Fruit fly (Drosophila melanogaster) whole organism, embryonic: ENCODE measurements around the gene fit.

ENCODE experiments used
- BtbVII ChIP-seq: fragments of 200-800 bp; sonication (Bioruptor generic); optimal IDR thresholded peaks from 3 replicates; lab custom pipeline; 2017; ENCODE audit warnings: missing biosample characterization, mild to moderate bottlenecking, missing genetic modification characterization
- CG11560 ChIP-seq: fragments of 200-800 bp; sonication (Bioruptor generic); IDR thresholded peaks from 3 replicates; pipeline ENCODE4 v1.3.6; 2022; ENCODE audit warnings: missing biosample characterization, missing genetic modification characterization
- CG12155 ChIP-seq: fragments of 200-800 bp; sonication (Bioruptor generic); optimal IDR thresholded peaks from 3 replicates; lab custom pipeline; 2016; ENCODE audit warnings: missing biosample characterization, missing genetic modification characterization
- CG15696 ChIP-seq: fragments of 200-800 bp; sonication (Bioruptor generic); optimal IDR thresholded peaks from 2 replicates; lab custom pipeline; 2019; ENCODE audit warnings: missing biosample characterization, mild to moderate bottlenecking, missing genetic modification characterization, moderate library complexity
- CG2120 ChIP-seq: fragments of 200-800 bp; sonication (Bioruptor generic); optimal IDR thresholded peaks from 3 replicates; lab custom pipeline; 2016; ENCODE audit warnings: missing biosample characterization, missing genetic modification characterization
- CG30020 ChIP-seq: fragments of 200-800 bp; optimal IDR thresholded peaks from 2 replicates; lab custom pipeline; 2019; ENCODE audit warnings: missing biosample characterization, mild to moderate bottlenecking, missing genetic modification characterization, moderate library complexity
- CG31365 ChIP-seq: fragments of 200-800 bp; sonication (Bioruptor generic); optimal IDR thresholded peaks from 2 replicates; lab custom pipeline; 2018; ENCODE audit warnings: missing biosample characterization, mild to moderate bottlenecking, missing genetic modification characterization
- CG33213 ChIP-seq: fragments of 200-800 bp; sonication (Bioruptor generic); optimal IDR thresholded peaks from 3 replicates; lab custom pipeline; 2016; ENCODE audit warnings: missing biosample characterization, missing genetic modification characterization
- CG34376 ChIP-seq: fragments of 200-800 bp; sonication (Bioruptor generic); optimal IDR thresholded peaks from 2 replicates; lab custom pipeline; 2018; ENCODE audit warnings: missing biosample characterization, mild to moderate bottlenecking, missing genetic modification characterization
- CG4360 ChIP-seq: fragments of 200-800 bp; sonication (Bioruptor generic); IDR thresholded peaks from 2 replicates; pipeline ENCODE4 v1.3.6; 2022; ENCODE audit warnings: missing biosample characterization, missing genetic modification characterization
- CG5180 ChIP-seq: fragments of 200-800 bp; sonication (Bioruptor generic); optimal IDR thresholded peaks from 3 replicates; lab custom pipeline; 2017; ENCODE audit warnings: missing biosample characterization, missing genetic modification characterization, mild to moderate bottlenecking, moderate library complexity, missing genetic modification reagents
- CG7745 ChIP-seq: fragments of 200-800 bp; sonication (Bioruptor generic); optimal IDR thresholded peaks from 2 replicates; lab custom pipeline; 2018; ENCODE audit warnings: missing biosample characterization, mild to moderate bottlenecking, missing genetic modification characterization, moderate library complexity
- CG9727 ChIP-seq: fragments of 200-800 bp; sonication (Bioruptor generic); optimal IDR thresholded peaks from 3 replicates; lab custom pipeline; 2017; ENCODE audit warnings: missing biosample characterization, mild to moderate bottlenecking, missing genetic modification characterization
- CG9817 ChIP-seq: fragments of 200-800 bp; sonication (Bioruptor generic); optimal IDR thresholded peaks from 2 replicates; lab custom pipeline; 2018; ENCODE audit warnings: missing biosample characterization, mild to moderate bottlenecking, missing genetic modification characterization, moderate library complexity
- CTCF ChIP-seq: fragments of 200-800 bp; sonication (Bioruptor generic); optimal IDR thresholded peaks from 2 replicates; lab custom pipeline; 2017; ENCODE audit warnings: missing biosample characterization, mild to moderate bottlenecking, missing genetic modification characterization, moderate library complexity
- CrebB ChIP-seq: fragments of 200-800 bp; sonication (Bioruptor generic); optimal IDR thresholded peaks from 3 replicates; lab custom pipeline; 2018; ENCODE audit warnings: missing biosample characterization, mild to moderate bottlenecking, missing genetic modification characterization
- Dad ChIP-seq: fragments of 200-800 bp; sonication (Bioruptor generic); optimal IDR thresholded peaks from 3 replicates; lab custom pipeline; 2016; ENCODE audit warnings: missing biosample characterization, missing genetic modification characterization
- Dll ChIP-seq: fragments of 200-800 bp; sonication (Bioruptor generic); IDR thresholded peaks from 4 replicates; pipeline ENCODE4 v1.3.6; 2022; ENCODE audit warnings: missing biosample characterization, missing genetic modification characterization; ENCODE audit not compliant: partially characterized antibody
- Ets65A ChIP-seq: fragments of 200-800 bp; sonication (Bioruptor generic); peaks from one replicate; lab custom pipeline; 2016; ENCODE audit warnings: missing biosample characterization, missing genetic modification characterization
- Fer1 ChIP-seq: fragments of 200-800 bp; sonication (Bioruptor generic); optimal IDR thresholded peaks from 2 replicates; lab custom pipeline; 2017; ENCODE audit warnings: missing biosample characterization, mild to moderate bottlenecking, missing genetic modification characterization
- HmgZ ChIP-seq: fragments of 200-800 bp; sonication (Bioruptor generic); optimal IDR thresholded peaks from 2 replicates; lab custom pipeline; 2018; ENCODE audit warnings: missing biosample characterization, mild to moderate bottlenecking, missing genetic modification characterization
- MBD-R2 ChIP-seq: fragments of 200-800 bp; sonication (Bioruptor generic); IDR thresholded peaks from 2 replicates; pipeline ENCODE4 v1.3.6; 2022; ENCODE audit warnings: missing biosample characterization, missing genetic modification characterization
- Med ChIP-seq: fragments of 200-800 bp; sonication (Bioruptor generic); peaks from one replicate; lab custom pipeline; 2016; ENCODE audit warnings: missing biosample characterization, missing genetic modification characterization, mild to moderate bottlenecking, inconsistent platforms, moderate library complexity
- Pdp1 ChIP-seq, 2 experiments: fragments of 200-800 bp; sonication (Bioruptor generic); optimal IDR thresholded peaks; 3 replicates each; lab custom pipeline; 2016; ENCODE audit warnings: missing biosample characterization in 2 of 2, missing genetic modification characterization in 2 of 2, mild to moderate bottlenecking in 1 of 2, moderate library complexity in 1 of 2
- Ptx1 ChIP-seq: fragments of 200-800 bp; sonication (Bioruptor generic); IDR thresholded peaks from 2 replicates; pipeline ENCODE4 v1.3.6; 2022; ENCODE audit warnings: missing biosample characterization, missing genetic modification characterization
- Stat92E ChIP-seq, 3 experiments: fragments of >200 bp in 2 of 3; fragments of 200-800 bp in 1 of 3; sonication (Bioruptor generic) in 1 of 3; optimal IDR thresholded peaks; 2 replicates each; lab custom pipeline; 2017 to 2019; ENCODE audit warnings: missing biosample characterization in 3 of 3, missing genetic modification characterization in 3 of 3, mild to moderate bottlenecking in 1 of 3, moderate library complexity in 1 of 3
- Xrp1 ChIP-seq: fragments of 200-800 bp; sonication (Bioruptor generic); IDR thresholded peaks from 2 replicates; pipeline ENCODE4 v1.3.6; 2022; ENCODE audit warnings: missing biosample characterization, missing genetic modification characterization
- chinmo ChIP-seq: fragments of 200-800 bp; sonication (Bioruptor generic); IDR thresholded peaks from 4 replicates; pipeline ENCODE4 v1.3.6; 2022; ENCODE audit warnings: missing biosample characterization, missing genetic modification characterization; ENCODE audit not compliant: partially characterized antibody
- chm ChIP-seq: fragments of 200-800 bp; sonication (Bioruptor generic); IDR thresholded peaks from 2 replicates; pipeline ENCODE4 v1.3.6; 2022; ENCODE audit warnings: missing biosample characterization, missing genetic modification characterization
- chn ChIP-seq: fragments of 200-800 bp; sonication (Bioruptor generic); optimal IDR thresholded peaks from 2 replicates; lab custom pipeline; 2016; ENCODE audit warnings: missing biosample characterization, missing genetic modification characterization
- dpn ChIP-seq, 2 experiments: fragments of 200-800 bp; sonication (Bioruptor generic); optimal IDR thresholded peaks; 3 replicates each; lab custom pipeline; 2016; ENCODE audit warnings: missing biosample characterization in 2 of 2, missing genetic modification characterization in 2 of 2
- en ChIP-seq: fragments of 200-800 bp; sonication (Bioruptor generic); optimal IDR thresholded peaks from 2 replicates; lab custom pipeline; 2016; ENCODE audit warnings: missing biosample characterization, missing genetic modification characterization
- esg ChIP-seq: fragments of 200-800 bp; sonication (Bioruptor generic); conservative IDR thresholded peaks from 2 replicates; pipeline ENCODE4 v1.3.6; 2022; ENCODE audit warnings: missing biosample characterization, missing genetic modification characterization
- ftz-f1 ChIP-seq: fragments of 200-800 bp; sonication (Bioruptor generic); optimal IDR thresholded peaks from 2 replicates; lab custom pipeline; 2016; ENCODE audit warnings: missing biosample characterization, missing genetic modification characterization
- hth ChIP-seq: fragments of >200 bp; optimal IDR thresholded peaks from 2 replicates; lab custom pipeline; 2017; ENCODE audit warnings: inconsistent platforms
- jumu ChIP-seq: fragments of 200-800 bp; sonication (Bioruptor generic); optimal IDR thresholded peaks from 3 replicates; lab custom pipeline; 2016; ENCODE audit warnings: missing biosample characterization, missing genetic modification characterization
- lbe ChIP-seq: fragments of 200-800 bp; sonication (Bioruptor generic); optimal IDR thresholded peaks from 2 replicates; lab custom pipeline; 2016; ENCODE audit warnings: missing biosample characterization, mild to moderate bottlenecking, missing genetic modification characterization
- mld ChIP-seq: fragments of 200-800 bp; sonication (Bioruptor generic); IDR thresholded peaks from 3 replicates; pipeline ENCODE4 v1.3.6; 2022; ENCODE audit warnings: missing biosample characterization, missing genetic modification characterization; ENCODE audit not compliant: partially characterized antibody
- oc ChIP-seq: fragments of 200-800 bp; sonication (Bioruptor generic); optimal IDR thresholded peaks from 2 replicates; lab custom pipeline; 2018; ENCODE audit warnings: missing biosample characterization, mild to moderate bottlenecking, missing genetic modification characterization, moderate library complexity
- pb ChIP-seq: fragments of 200-800 bp; sonication (Bioruptor generic); optimal IDR thresholded peaks from 3 replicates; lab custom pipeline; 2016; ENCODE audit warnings: missing biosample characterization, missing genetic modification characterization
- pzg ChIP-seq: fragments of 200-800 bp; sonication (Bioruptor generic); optimal IDR thresholded peaks from 3 replicates; lab custom pipeline; 2018; ENCODE audit warnings: missing biosample characterization, mild to moderate bottlenecking, missing genetic modification characterization, moderate library complexity
- ranshi ChIP-seq: fragments of 200-800 bp; sonication (Bioruptor generic); IDR thresholded peaks from 2 replicates; pipeline ENCODE4 v1.3.6; 2022; ENCODE audit warnings: missing biosample characterization, missing genetic modification characterization
- salm ChIP-seq: fragments of 200-800 bp; sonication (Bioruptor generic); optimal IDR thresholded peaks from 2 replicates; lab custom pipeline; 2018; ENCODE audit warnings: missing biosample characterization, mild to moderate bottlenecking, missing genetic modification characterization
- slbo ChIP-seq: fragments of 200-800 bp; sonication (Bioruptor generic); IDR thresholded peaks from 2 replicates; pipeline ENCODE4 v1.3.6; 2022; ENCODE audit warnings: missing biosample characterization, missing genetic modification characterization
- slou ChIP-seq: fragments of 200-800 bp; sonication (Bioruptor generic); optimal IDR thresholded peaks from 3 replicates; lab custom pipeline; 2016; ENCODE audit warnings: missing biosample characterization, missing genetic modification characterization
- sna ChIP-seq: fragments of 200-800 bp; sonication (Bioruptor generic); IDR thresholded peaks from 2 replicates; pipeline ENCODE4 v1.3.6; 2022; ENCODE audit warnings: missing biosample characterization, missing genetic modification characterization; ENCODE audit not compliant: partially characterized antibody
- sr ChIP-seq: fragments of 200-800 bp; sonication (Bioruptor generic); IDR thresholded peaks from 3 replicates; pipeline ENCODE4 v1.3.6; 2022; ENCODE audit warnings: missing biosample characterization, missing genetic modification characterization
- tll ChIP-seq, 2 experiments: fragments of 200-800 bp in 1 of 2; fragments of >200 bp in 1 of 2; sonication (Bioruptor generic) in 1 of 2; optimal IDR thresholded peaks; 2 replicates each; lab custom pipeline; 2017 to 2019; ENCODE audit warnings: missing biosample characterization in 2 of 2, missing genetic modification characterization in 2 of 2, mild to moderate bottlenecking in 1 of 2, moderate library complexity in 1 of 2
- trem ChIP-seq: fragments of 200-800 bp; optimal IDR thresholded peaks from 3 replicates; lab custom pipeline; 2019; ENCODE audit warnings: missing biosample characterization, mild to moderate bottlenecking, missing genetic modification characterization, moderate library complexity
- vvl ChIP-seq: fragments of 200-800 bp; sonication (Bioruptor generic); IDR thresholded peaks from 2 replicates; pipeline ENCODE4 v1.3.6; 2022; ENCODE audit warnings: missing biosample characterization, missing genetic modification characterization
- zfh2 ChIP-seq: fragments of 200-800 bp; sonication (Bioruptor generic); optimal IDR thresholded peaks from 2 replicates; lab custom pipeline; 2016; ENCODE audit warnings: missing biosample characterization, missing genetic modification characterization

Gene fit

DNA sequence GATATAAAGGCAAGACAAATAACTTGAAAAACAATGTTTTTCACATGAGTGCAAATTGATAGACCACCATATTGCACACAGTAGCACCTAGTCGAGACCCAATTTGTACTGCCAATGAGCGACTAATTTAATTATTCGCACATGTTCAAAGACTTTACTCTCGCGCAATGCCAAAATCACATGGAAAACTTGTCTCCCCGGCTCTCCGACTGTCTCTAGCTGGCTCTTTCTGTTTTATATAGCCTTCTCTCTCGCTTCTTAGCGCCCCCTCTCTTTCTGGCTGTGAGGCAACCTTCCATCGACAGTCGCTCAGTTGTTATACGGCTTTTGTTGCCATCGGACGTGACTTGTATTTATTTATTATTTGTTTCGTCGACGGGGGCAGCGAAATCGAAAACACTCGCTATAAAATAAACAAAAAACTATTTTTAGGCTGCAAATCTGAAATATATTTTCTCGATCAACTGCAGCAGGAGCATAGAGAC, 9.2 kb downstream of the fit start, which contains the start of gene CG6656 (continued):
- TF ChIP-seq Ptx1 (GFP tag; lab: Robert Waterston, UW), result no peak
- TF ChIP-seq oc (tag; lab: Kevin White, UChicago), result peak; percentile 21
- TF ChIP-seq CG31365 (tag; lab: Kevin White, UChicago), result no peak
- TF ChIP-seq CG7745, result peak; percentile 67
- TF ChIP-seq vvl (GFP tag; lab: Robert Waterston, UW), result peak; percentile 72; the same call in 1 of the 2 replicates
- TF ChIP-seq tll (GFP tag; optimal IDR thresholded peaks at IDR 0.05; lab: Kevin White, UChicago), result no peak
- TF ChIP-seq CG2120 (GFP tag; lab: Kevin White, UChicago), result no peak
- TF ChIP-seq chm (GFP tag; lab: Robert Waterston, UW), result peak; percentile 59; the same call in 1 of the 2 replicates
- TF ChIP-seq chn, result no peak
- TF ChIP-seq esg (GFP tag; lab: Robert Waterston, UW), result no peak
- peak; percentile 70; the same call in 2 of the 3 replicates for TF ChIP-seq sr (GFP tag; lab: Robert Waterston, UW)
- no peak for TF ChIP-seq mld (GFP tag; lab: Robert Waterston, UW)
- no peak for TF ChIP-seq salm (tag; lab: Kevin White, UChicago)
- TF ChIP-seq slou (GFP tag; lab: Kevin White, UChicago), result no peak
- TF ChIP-seq jumu, result no peak
- no peak for TF ChIP-seq hth (lab: Kevin White, UChicago)
- no peak for TF ChIP-seq HmgZ (tag; lab: Kevin White, UChicago)
- TF ChIP-seq CG15696 (tag; lab: Kevin White, UChicago), result no peak
- no peak for TF ChIP-seq dpn (GFP tag; optimal IDR thresholded peaks at IDR 0.05; lab: Kevin White, UChicago)
- no peak for TF ChIP-seq CG30020 (tag; lab: Kevin White, UChicago)
- peak; percentile 67 for TF ChIP-seq lbe (GFP tag; lab: Kevin White, UChicago)
- peak in 1 of 2 experiments; percentile 54 for TF ChIP-seq Pdp1 (GFP tag; optimal IDR thresholded peaks at IDR 0.05; lab: Kevin White, UChicago)
- TF ChIP-seq Ets65A (GFP tag; lab: Kevin White, UChicago), result peak; percentile 68
- no peak for TF ChIP-seq pzg
- peak; percentile 34 for TF ChIP-seq ftz-f1
- TF ChIP-seq Med (GFP tag; lab: Kevin White, UChicago), result peak; percentile 81
- TF ChIP-seq CTCF (GFP tag; lab: Kevin White, UChicago), result no peak
- no peak for TF ChIP-seq CG9817 (tag; lab: Kevin White, UChicago)
- 0 out of 4 replicates have a peak, but pooled peaks have one; percentile 8 for TF ChIP-seq Dll (GFP tag; lab: Robert Waterston, UW)
- TF ChIP-seq CG12155 (GFP tag; lab: Kevin White, UChicago), result peak; percentile 25
- no peak for TF ChIP-seq BtbVII (GFP tag; lab: Kevin White, UChicago)
- TF ChIP-seq Fer1 (GFP tag; lab: Kevin White, UChicago), result peak; percentile 21
- no peak for TF ChIP-seq CG4360 (GFP tag; lab: Robert Waterston, UW)
- TF ChIP-seq sna (GFP tag; lab: Robert Waterston, UW), result 0 out of 2 replicates have a peak, but pooled peaks have one; percentile 36
- 0 out of 2 replicates have a peak, but pooled peaks have one; percentile 29 for TF ChIP-seq Xrp1 (GFP tag; lab: Robert Waterston, UW)
- TF ChIP-seq CG34376 (GFP tag; lab: Kevin White, UChicago), result peak; percentile 10
- 0 out of 4 replicates have a peak, but pooled peaks have one; percentile 43 for TF ChIP-seq chinmo
- TF ChIP-seq CG9727, result no peak
- TF ChIP-seq CG33213, result no peak
- TF ChIP-seq Dad (GFP tag; lab: Kevin White, UChicago), result no peak
- TF ChIP-seq slbo, result peak; percentile 24; the same call in 1 of the 2 replicates
- peak; percentile 27 for TF ChIP-seq pb (GFP tag; lab: Kevin White, UChicago)
- TF ChIP-seq trem (tag; lab: Kevin White, UChicago), result no peak
- TF ChIP-seq MBD-R2 (GFP tag; lab: Robert Waterston, UW), result peak; percentile 35; the same call in 1 of the 2 replicates
- TF ChIP-seq en, result no peak
- no peak for TF ChIP-seq Stat92E (GFP tag; optimal IDR thresholded peaks at IDR 0.05; lab: Kevin White, UChicago)
- peak; percentile 8 for TF ChIP-seq CrebB (tag; lab: Kevin White, UChicago)
- TF ChIP-seq CG11560 (tag; lab: Robert Waterston, UW), result no peak
- no peak for TF ChIP-seq CG5180
- no peak for TF ChIP-seq ranshi (GFP tag; lab: Robert Waterston, UW)
- TF ChIP-seq zfh2 (GFP tag; lab: Kevin White, UChicago), result no peak
